Fruit fly (Drosophila melanogaster) whole organism, prepupa: ENCODE measurements around the gene Men-b.
A peak's percentile ranks its signal among the peaks of the same experiment; 100 is the strongest.

Experiments
- Blimp-1 ChIP-seq: fragments of 200-800 bp; sonication (Bioruptor generic); optimal IDR thresholded peaks from 3 replicates; lab custom pipeline; 2017; ENCODE audit warnings: missing biosample characterization, missing genetic modification characterization, mild to moderate bottlenecking, moderate library complexity, missing genetic modification reagents
- CG10631 ChIP-seq: fragments of 200-800 bp; sonication (Bioruptor generic); optimal IDR thresholded peaks from 2 replicates; lab custom pipeline; 2016; ENCODE audit warnings: missing biosample characterization, missing genetic modification characterization
- CG10669 ChIP-seq: fragments of 200-800 bp; sonication (Bioruptor generic); optimal IDR thresholded peaks from 3 replicates; lab custom pipeline; 2018; ENCODE audit warnings: missing biosample characterization, mild to moderate bottlenecking, missing genetic modification characterization, moderate library complexity
- CG11294 ChIP-seq: fragments of 200-800 bp; sonication (Bioruptor generic); IDR thresholded peaks from 2 replicates; pipeline ENCODE4 v1.3.6; 2022; ENCODE audit warnings: missing biosample characterization, missing genetic modification characterization
- CG11902 ChIP-seq: fragments of 200-800 bp; sonication (Bioruptor generic); optimal IDR thresholded peaks from 3 replicates; lab custom pipeline; 2016; ENCODE audit warnings: missing biosample characterization, missing genetic modification characterization
- CG15336 ChIP-seq: fragments of 200-800 bp; sonication (Bioruptor generic); IDR thresholded peaks from 2 replicates; pipeline ENCODE4 v1.3.6; 2022; ENCODE audit warnings: missing biosample characterization, missing genetic modification characterization
- CG16779 ChIP-seq: fragments of 200-800 bp; sonication (Bioruptor generic); optimal IDR thresholded peaks from 3 replicates; lab custom pipeline; 2017; ENCODE audit warnings: missing biosample characterization, mild to moderate bottlenecking, missing genetic modification characterization
- CG3032 ChIP-seq: fragments of 200-800 bp; optimal IDR thresholded peaks from 2 replicates; lab custom pipeline; 2019; ENCODE audit warnings: missing biosample characterization, mild to moderate bottlenecking, missing genetic modification characterization, moderate library complexity
- CG31627 ChIP-seq: fragments of 200-800 bp; sonication (Bioruptor generic); optimal IDR thresholded peaks from 3 replicates; lab custom pipeline; 2016; ENCODE audit warnings: missing biosample characterization, missing genetic modification characterization
- CG34406 ChIP-seq: fragments of 200-800 bp; sonication (Bioruptor generic); optimal IDR thresholded peaks from 3 replicates; lab custom pipeline; 2016; ENCODE audit warnings: missing biosample characterization, missing genetic modification characterization
- CG3919 ChIP-seq: fragments of 200-800 bp; sonication (Bioruptor generic); optimal IDR thresholded peaks from 3 replicates; lab custom pipeline; 2016; ENCODE audit warnings: missing biosample characterization, missing genetic modification characterization
- CG6163 ChIP-seq: fragments of 200-800 bp; sonication (Bioruptor generic); IDR thresholded peaks from 3 replicates; pipeline ENCODE4 v1.3.6; 2022; ENCODE audit warnings: missing biosample characterization, missing genetic modification characterization
- CG6276 ChIP-seq: fragments of 200-800 bp; sonication (Bioruptor generic); optimal IDR thresholded peaks from 2 replicates; lab custom pipeline; 2017; ENCODE audit warnings: missing biosample characterization, mild to moderate bottlenecking, missing genetic modification characterization
- CG6792 ChIP-seq: fragments of 200-800 bp; sonication (Bioruptor generic); optimal IDR thresholded peaks from 3 replicates; lab custom pipeline; 2016; ENCODE audit warnings: missing biosample characterization, missing genetic modification characterization
- CG6854 ChIP-seq: fragments of 200-800 bp; sonication (Bioruptor generic); optimal IDR thresholded peaks from 2 replicates; lab custom pipeline; 2017; ENCODE audit warnings: missing biosample characterization, mild to moderate bottlenecking, missing genetic modification characterization
- CG7368 ChIP-seq: fragments of 200-800 bp; sonication (Bioruptor generic); optimal IDR thresholded peaks from 3 replicates; lab custom pipeline; 2016; ENCODE audit warnings: missing biosample characterization, missing genetic modification characterization
- CG8319 ChIP-seq: fragments of 200-800 bp; sonication (Bioruptor generic); optimal IDR thresholded peaks from 3 replicates; lab custom pipeline; 2016; ENCODE audit warnings: missing biosample characterization, missing genetic modification characterization
- CG8632 ChIP-seq: fragments of 200-800 bp; sonication (Bioruptor generic); optimal IDR thresholded peaks from 3 replicates; lab custom pipeline; 2016; ENCODE audit warnings: missing biosample characterization, missing genetic modification characterization
- CG9139 ChIP-seq: fragments of 200-800 bp; sonication (Bioruptor generic); optimal IDR thresholded peaks from 3 replicates; lab custom pipeline; 2017; ENCODE audit warnings: missing biosample characterization, mild to moderate bottlenecking, missing genetic modification characterization
- Eip75B ChIP-seq: fragments of 200-800 bp; sonication (Bioruptor generic); optimal IDR thresholded peaks from 3 replicates; lab custom pipeline; 2016; ENCODE audit warnings: missing biosample characterization, missing genetic modification characterization
- Eip78C ChIP-seq: fragments of 200-800 bp; sonication (Bioruptor generic); peaks from one replicate; lab custom pipeline; 2016; ENCODE audit warnings: missing biosample characterization, missing genetic modification characterization
- Eip93F ChIP-seq: fragments of 200-800 bp; sonication (Bioruptor generic); optimal IDR thresholded peaks from 2 replicates; lab custom pipeline; 2016; ENCODE audit warnings: missing biosample characterization, mild to moderate bottlenecking, missing genetic modification characterization
- Ets21C ChIP-seq: fragments of 200-800 bp; sonication (Bioruptor generic); optimal IDR thresholded peaks from 3 replicates; lab custom pipeline; 2016; ENCODE audit warnings: missing biosample characterization, missing genetic modification characterization
- Ets96B ChIP-seq: fragments of 200-800 bp; optimal IDR thresholded peaks from 2 replicates; lab custom pipeline; 2019; ENCODE audit warnings: missing biosample characterization, mild to moderate bottlenecking, missing genetic modification characterization, moderate library complexity
- Gug ChIP-seq: fragments of 200-800 bp; sonication (Bioruptor generic); IDR thresholded peaks from 2 replicates; pipeline ENCODE4 v1.3.6; 2022; ENCODE audit warnings: missing biosample characterization, missing genetic modification characterization
- Hr38 ChIP-seq: sonication (Bioruptor generic); optimal IDR thresholded peaks from 2 replicates; lab custom pipeline; 2016; ENCODE audit warnings: missing biosample characterization, missing genetic modification characterization
- Hr39 ChIP-seq: fragments of 200-800 bp; sonication (Bioruptor generic); optimal IDR thresholded peaks from 2 replicates; lab custom pipeline; 2016; ENCODE audit warnings: missing biosample characterization, missing genetic modification characterization
- Hr4 ChIP-seq: fragments of 200-800 bp; sonication (Bioruptor generic); optimal IDR thresholded peaks from 3 replicates; lab custom pipeline; 2016; ENCODE audit warnings: missing biosample characterization, missing genetic modification characterization
- Lpt ChIP-seq: fragments of 200-800 bp; sonication (Bioruptor generic); optimal IDR thresholded peaks from 3 replicates; lab custom pipeline; 2016; ENCODE audit warnings: missing biosample characterization, missing genetic modification characterization
- Met ChIP-seq: fragments of 200-800 bp; sonication (Bioruptor generic); optimal IDR thresholded peaks from 3 replicates; lab custom pipeline; 2016; ENCODE audit warnings: missing biosample characterization, missing genetic modification characterization
- OdsH ChIP-seq: fragments of 200-800 bp; sonication (Bioruptor generic); optimal IDR thresholded peaks from 3 replicates; lab custom pipeline; 2016; ENCODE audit warnings: missing biosample characterization, missing genetic modification characterization
- Smox ChIP-seq: fragments of 200-800 bp; sonication (Bioruptor generic); optimal IDR thresholded peaks from 3 replicates; lab custom pipeline; 2016; ENCODE audit warnings: missing biosample characterization, missing genetic modification characterization
- Sox14 ChIP-seq: fragments of 200-800 bp; sonication (Bioruptor generic); optimal IDR thresholded peaks from 3 replicates; lab custom pipeline; 2016; ENCODE audit warnings: missing biosample characterization, missing genetic modification characterization
- achi ChIP-seq: fragments of 200-800 bp; sonication (Bioruptor generic); optimal IDR thresholded peaks from 3 replicates; lab custom pipeline; 2016; ENCODE audit warnings: missing biosample characterization, missing genetic modification characterization
- acj6 ChIP-seq: fragments of 200-800 bp; sonication (Bioruptor generic); optimal IDR thresholded peaks from 3 replicates; lab custom pipeline; 2016; ENCODE audit warnings: missing biosample characterization, missing genetic modification characterization
- cyc ChIP-seq: fragments of 200-800 bp; sonication (Bioruptor generic); optimal IDR thresholded peaks from 3 replicates; lab custom pipeline; 2016; ENCODE audit warnings: missing biosample characterization, missing genetic modification characterization
- dac ChIP-seq: fragments of 200-800 bp; sonication (Bioruptor generic); optimal IDR thresholded peaks from 2 replicates; lab custom pipeline; 2017; ENCODE audit warnings: missing biosample characterization, mild to moderate bottlenecking, missing genetic modification characterization
- dsx ChIP-seq: fragments of 200-800 bp; optimal IDR thresholded peaks from 3 replicates; lab custom pipeline; 2019; ENCODE audit warnings: missing biosample characterization, mild to moderate bottlenecking, missing genetic modification characterization, moderate library complexity; ENCODE audit not compliant: poor library complexity, severe bottlenecking
- eg ChIP-seq: fragments of 200-800 bp; sonication (Bioruptor generic); IDR thresholded peaks from 3 replicates; pipeline ENCODE4 v1.3.6; 2022; ENCODE audit warnings: missing biosample characterization, missing genetic modification characterization
- fd59A ChIP-seq: fragments of 200-800 bp; sonication (Bioruptor generic); optimal IDR thresholded peaks from 2 replicates; lab custom pipeline; 2017; ENCODE audit warnings: missing biosample characterization, mild to moderate bottlenecking, missing genetic modification characterization, missing genetic modification reagents
- fd85E ChIP-seq: fragments of 200-800 bp; sonication (Bioruptor generic); optimal IDR thresholded peaks from 3 replicates; lab custom pipeline; 2016; ENCODE audit warnings: missing biosample characterization, missing genetic modification characterization
- net ChIP-seq: fragments of 200-800 bp; sonication (Bioruptor generic); optimal IDR thresholded peaks from 3 replicates; lab custom pipeline; 2016; ENCODE audit warnings: missing biosample characterization, missing genetic modification characterization
- pdm3 ChIP-seq: fragments of 200-800 bp; sonication (Bioruptor generic); optimal IDR thresholded peaks from 3 replicates; lab custom pipeline; 2016; ENCODE audit warnings: missing biosample characterization, missing genetic modification characterization
- spab ChIP-seq: fragments of 200-800 bp; sonication (Bioruptor generic); optimal IDR thresholded peaks from 2 replicates; lab custom pipeline; 2017; ENCODE audit warnings: missing biosample characterization, mild to moderate bottlenecking, missing genetic modification characterization, missing genetic modification reagents
- ss ChIP-seq, 2 experiments: fragments of 200-800 bp; sonication (Bioruptor generic); optimal IDR thresholded peaks; 2 replicates in 1 of 2; 3 replicates in 1 of 2; lab custom pipeline; 2017 to 2018; ENCODE audit warnings: mild to moderate bottlenecking in 2 of 2, missing biosample characterization in 2 of 2, missing genetic modification characterization in 2 of 2, moderate library complexity in 1 of 2
- svp ChIP-seq: fragments of 200-800 bp; sonication (Bioruptor generic); peaks from one replicate; lab custom pipeline; 2016; ENCODE audit warnings: missing biosample characterization, missing genetic modification characterization
- topi ChIP-seq: fragments of 200-800 bp; sonication (Bioruptor generic); optimal IDR thresholded peaks from 3 replicates; lab custom pipeline; 2016; ENCODE audit warnings: missing biosample characterization, missing genetic modification characterization

Gene Men-b

DNA sequence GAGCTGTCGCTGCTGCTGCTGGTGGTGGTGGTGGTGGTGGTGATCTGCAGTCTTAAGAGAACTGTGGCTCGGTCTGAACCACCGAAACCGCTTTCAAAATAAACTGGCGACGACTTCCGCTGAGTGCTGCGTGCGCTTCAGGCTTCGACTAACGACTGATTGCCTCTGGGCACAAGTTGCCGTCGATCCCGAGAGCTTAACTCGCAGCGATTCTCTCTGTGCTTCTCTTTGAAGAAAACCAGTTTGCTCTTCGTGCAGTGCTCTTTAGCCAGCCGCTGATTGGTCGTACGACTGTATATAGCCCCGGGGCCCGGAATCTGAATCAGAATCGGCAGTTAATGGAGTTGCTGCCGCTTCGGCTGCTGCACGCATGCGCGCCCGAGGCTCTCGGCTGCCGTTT, 42.6 kb downstream of the Men-b start, which contains the start of gene Ser (continued):
- TF ChIP-seq CG11294 (no peak), CG3032 (tag; lab: Kevin White, UChicago) (no peak), cyc (no peak), CG11902 (no peak), CG8319 (GFP tag; lab: Kevin White, UChicago) (no peak), Hr38 (no peak), CG10669 (GFP tag; lab: Kevin White, UChicago) (no peak), Ets96B (tag; lab: Kevin White, UChicago) (no peak), fd85E (no peak), Eip75B (no peak), CG8632 (GFP tag; lab: Kevin White, UChicago) (no peak)
- TF ChIP-seq, all 60 proteins: peak for 12

dm6 chr3R:27196866-27197265, 45.4 kb downstream of the Men-b start:
- no peak for TF ChIP-seq CG8319 (GFP tag; lab: Kevin White, UChicago)
- no peak for TF ChIP-seq CG11902
- TF ChIP-seq Smox (GFP tag; lab: Kevin White, UChicago): no peak
- no peak for TF ChIP-seq Met (GFP tag; lab: Kevin White, UChicago)
- no peak for TF ChIP-seq CG6792 (GFP tag; lab: Kevin White, UChicago)
- TF ChIP-seq net (GFP tag; lab: Kevin White, UChicago): no peak
- no peak for TF ChIP-seq fd59A
- TF ChIP-seq Ets96B (tag; lab: Kevin White, UChicago): no peak
- no peak for TF ChIP-seq topi (GFP tag; lab: Kevin White, UChicago)
- no peak for TF ChIP-seq Lpt
- TF ChIP-seq, all 60 proteins: peak for 0

- TF ChIP-seq Gug (GFP tag; lab: Robert Waterston, UW): no peak
- TF ChIP-seq dac (GFP tag; lab: Kevin White, UChicago): no peak
- TF ChIP-seq Eip78C (GFP tag; lab: Kevin White, UChicago): peak; percentile 88
- TF ChIP-seq Sox14 (GFP tag; lab: Kevin White, UChicago): peak; percentile 4
- peak; percentile 10 for TF ChIP-seq fd59A
- TF ChIP-seq eg (GFP tag; lab: Robert Waterston, UW): no peak
- TF ChIP-seq CG3919 (GFP tag; lab: Kevin White, UChicago): peak; percentile 63
- TF ChIP-seq Ets96B (tag; lab: Kevin White, UChicago): peak; percentile 49
- TF ChIP-seq Hr39 (GFP tag; lab: Kevin White, UChicago): peak; percentile 6
- peak; percentile 40 for TF ChIP-seq CG10669 (GFP tag; lab: Kevin White, UChicago)
- 0 out of 3 replicates have a peak, but pooled peaks have one; percentile 21 for TF ChIP-seq CG6163 (GFP tag; lab: Robert Waterston, UW)
- no peak for TF ChIP-seq Met (GFP tag; lab: Kevin White, UChicago)
- no peak for TF ChIP-seq CG11294
- peak; percentile 22 for TF ChIP-seq Eip75B
- no peak for TF ChIP-seq CG6854 (GFP tag; lab: Kevin White, UChicago)
- no peak for TF ChIP-seq CG31627 (GFP tag; lab: Kevin White, UChicago)
- TF ChIP-seq Eip93F: no peak
- peak; percentile 40 for TF ChIP-seq spab (GFP tag; lab: Kevin White, UChicago)
- TF ChIP-seq ss (GFP tag; optimal IDR thresholded peaks at IDR 0.05; lab: Kevin White, UChicago): peak in 1 of 2 experiments; percentile 18
- peak; percentile 27 for TF ChIP-seq Hr4 (GFP tag; lab: Kevin White, UChicago)
- TF ChIP-seq CG6276 (GFP tag; lab: Kevin White, UChicago): no peak
- peak; percentile 35 for TF ChIP-seq OdsH (GFP tag; lab: Kevin White, UChicago)
- no peak for TF ChIP-seq Ets21C
- TF ChIP-seq CG16779 (tag; lab: Kevin White, UChicago): no peak
- TF ChIP-seq CG15336 (GFP tag; lab: Robert Waterston, UW): no peak
- TF ChIP-seq dsx (GFP tag; lab: Kevin White, UChicago): peak; percentile 38
- no peak for TF ChIP-seq Blimp-1 (GFP tag; lab: Kevin White, UChicago)
- TF ChIP-seq pdm3 (GFP tag; lab: Kevin White, UChicago): peak; percentile 24
- peak; percentile 44 for TF ChIP-seq acj6
- TF ChIP-seq CG10631 (GFP tag; lab: Kevin White, UChicago): peak; percentile 48
- TF ChIP-seq CG9139 (GFP tag; lab: Kevin White, UChicago): peak; percentile 6
- peak; percentile 46 for TF ChIP-seq achi (GFP tag; lab: Kevin White, UChicago)
- TF ChIP-seq CG7368 (GFP tag; lab: Kevin White, UChicago): no peak
- no peak for TF ChIP-seq CG6792 (GFP tag; lab: Kevin White, UChicago)
- peak; percentile 73 for TF ChIP-seq svp (GFP tag; lab: Kevin White, UChicago)
- TF ChIP-seq CG8632 (GFP tag; lab: Kevin White, UChicago): no peak
- peak; percentile 10 for TF ChIP-seq Smox (GFP tag; lab: Kevin White, UChicago)
- TF ChIP-seq CG34406 (GFP tag; lab: Kevin White, UChicago): peak; percentile 14
- peak; percentile 39 for TF ChIP-seq CG3032 (tag; lab: Kevin White, UChicago)
- TF ChIP-seq net (GFP tag; lab: Kevin White, UChicago): no peak
- no peak for TF ChIP-seq Hr38
- no peak for TF ChIP-seq CG11902
- TF ChIP-seq CG8319 (GFP tag; lab: Kevin White, UChicago): no peak
These were observed 46.1 kb downstream of the Men-b start for dm6 chr3R:27197581-27197980.
